Worm (Caenorhabditis elegans) whole organism, early embryonic: ENCODE data around the gene F26F4.9.
A peak's percentile ranks its signal among the peaks of the same experiment; 100 is the strongest.

Experiments
- B0310.2 ChIP-seq: sonication (generic microtip); optimal IDR thresholded peaks from 2 replicates; lab custom pipeline; 2016; ENCODE audit warnings: mild to moderate bottlenecking, missing genetic modification characterization, missing compliant biosample characterization
- F13C5.2 ChIP-seq: sonication (generic microtip); optimal IDR thresholded peaks from 2 replicates; lab custom pipeline; 2017; ENCODE audit warnings: mild to moderate bottlenecking, missing genetic modification characterization, inconsistent platforms, missing compliant biosample characterization
- aly-1 ChIP-seq: sonication (generic microtip); optimal IDR thresholded peaks from 2 replicates; lab custom pipeline; 2016; ENCODE audit warnings: missing genetic modification characterization, missing compliant biosample characterization
- ama-1 ChIP-seq: fragments of 150-350 bp; optimal IDR thresholded peaks from 2 replicates; lab custom pipeline; 2014
- ceh-13 ChIP-seq: fragments of 200-800 bp; sonication (Bioruptor generic); optimal IDR thresholded peaks from 2 replicates; lab custom pipeline; 2018; ENCODE audit warnings: mild to moderate bottlenecking, missing genetic modification characterization, missing compliant biosample characterization
- ceh-36 ChIP-seq: sonication (generic microtip); optimal IDR thresholded peaks from 2 replicates; lab custom pipeline; 2016; ENCODE audit warnings: missing genetic modification characterization, inconsistent platforms, missing compliant biosample characterization
- ets-7 ChIP-seq: sonication (generic microtip); optimal IDR thresholded peaks from 2 replicates; lab custom pipeline; 2016; ENCODE audit warnings: missing genotype, missing genetic modification characterization, missing compliant biosample characterization
- flt-1 ChIP-seq: fragments of 200-800 bp; sonication (Bioruptor generic); IDR thresholded peaks from 2 replicates; pipeline ENCODE4 v1.3.6; 2022; ENCODE audit warnings: missing genetic modification characterization, missing compliant biosample characterization
- hmbx-1 ChIP-seq: sonication (generic microtip); optimal IDR thresholded peaks from 2 replicates; lab custom pipeline; 2016; ENCODE audit warnings: mild to moderate bottlenecking, missing genetic modification characterization, missing compliant biosample characterization
- hmg-4 ChIP-seq: fragments of 200-800 bp; sonication (Bioruptor generic); optimal IDR thresholded peaks from 2 replicates; lab custom pipeline; 2018; ENCODE audit warnings: mild to moderate bottlenecking, missing genetic modification characterization, missing compliant biosample characterization
- hnd-1 ChIP-seq: sonication (generic microtip); optimal IDR thresholded peaks from 2 replicates; lab custom pipeline; 2016; ENCODE audit warnings: missing genetic modification characterization, missing compliant biosample characterization
- pes-1 ChIP-seq: fragments of 200-800 bp; sonication (Bioruptor generic); IDR thresholded peaks from 2 replicates; pipeline ENCODE4 v1.3.6; 2022; ENCODE audit warnings: missing genetic modification reagents, missing genetic modification characterization, missing compliant biosample characterization
- scrt-1 ChIP-seq: fragments of 200-800 bp; sonication (Bioruptor generic); IDR thresholded peaks from 2 replicates; pipeline ENCODE4 v1.3.6; 2022; ENCODE audit warnings: missing genetic modification characterization, missing compliant biosample characterization
- sea-1 ChIP-seq: fragments of 200-800 bp; sonication (Bioruptor generic); conservative IDR thresholded peaks from 2 replicates; pipeline ENCODE4 v1.3.6; 2022; ENCODE audit warnings: missing genetic modification characterization, missing compliant biosample characterization
- tbx-11 ChIP-seq: fragments of 200-800 bp; sonication (Bioruptor generic); IDR thresholded peaks from 2 replicates; pipeline ENCODE4 v1.3.6; 2022; ENCODE audit warnings: missing genetic modification characterization, missing compliant biosample characterization
- tbx-37 ChIP-seq: fragments of 200-800 bp; sonication (Bioruptor generic); conservative IDR thresholded peaks from 2 replicates; pipeline ENCODE4 v1.3.6; 2022; ENCODE audit warnings: missing genetic modification reagents, missing genetic modification characterization, missing compliant biosample characterization
- tra-4 ChIP-seq: sonication (generic microtip); optimal IDR thresholded peaks from 2 replicates; lab custom pipeline; 2017; ENCODE audit warnings: missing genetic modification characterization, missing compliant biosample characterization

Gene F26F4.9

ce11 chrIII:4950345-4950744 lies 38.0 kb upstream of the F26F4.9 start:
- no peak for TF ChIP-seq flt-1 (GFP tag; lab: Robert Waterston, UW)
- TF ChIP-seq hmg-4 (GFP tag; lab: Kevin White, UChicago): no peak
- no peak for TF ChIP-seq scrt-1 (GFP tag; lab: Robert Waterston, UW)
- no peak for TF ChIP-seq B0310.2
- TF ChIP-seq ceh-13: no peak
- no peak for TF ChIP-seq tbx-11 (GFP tag; lab: Robert Waterston, UW)
- no peak for TF ChIP-seq aly-1 (tag; lab: Kevin White, UChicago)
- no peak for TF ChIP-seq hmbx-1 (tag; lab: Kevin White, UChicago)
- TF ChIP-seq ets-7: no peak
- TF ChIP-seq pes-1 (GFP tag; lab: Robert Waterston, UW): no peak
- no peak for TF ChIP-seq tbx-37 (GFP tag; lab: Robert Waterston, UW)
- no peak for TF ChIP-seq F13C5.2 (tag; lab: Kevin White, UChicago)
- TF ChIP-seq tra-4 (tag; lab: Kevin White, UChicago): no peak
- TF ChIP-seq ama-1: no peak
- TF ChIP-seq hnd-1: no peak
- TF ChIP-seq sea-1 (GFP tag; lab: Robert Waterston, UW): no peak
- no peak for TF ChIP-seq ceh-36 (tag; lab: Kevin White, UChicago)

- 0 out of 2 replicates have a peak, but pooled peaks have one; percentile 25 for TF ChIP-seq sea-1 (GFP tag; lab: Robert Waterston, UW)
- TF ChIP-seq ama-1: no peak
- no peak for TF ChIP-seq tra-4 (tag; lab: Kevin White, UChicago)
- TF ChIP-seq hnd-1: no peak
- TF ChIP-seq F13C5.2 (tag; lab: Kevin White, UChicago): peak; percentile 28
- no peak for TF ChIP-seq tbx-11 (GFP tag; lab: Robert Waterston, UW)
- no peak for TF ChIP-seq pes-1 (GFP tag; lab: Robert Waterston, UW)
- no peak for TF ChIP-seq tbx-37 (GFP tag; lab: Robert Waterston, UW)
- no peak for TF ChIP-seq scrt-1 (GFP tag; lab: Robert Waterston, UW)
- TF ChIP-seq hmbx-1 (tag; lab: Kevin White, UChicago): no peak
- TF ChIP-seq ceh-36 (tag; lab: Kevin White, UChicago): no peak
- 0 out of 2 replicates have a peak, but pooled peaks have one; percentile 6 for TF ChIP-seq flt-1 (GFP tag; lab: Robert Waterston, UW)
- peak; percentile 71 for TF ChIP-seq hmg-4 (GFP tag; lab: Kevin White, UChicago)
- TF ChIP-seq B0310.2: peak; percentile 21
- peak; percentile 57 for TF ChIP-seq aly-1 (tag; lab: Kevin White, UChicago)
Measured at ce11 chrIII:4948631-4949030, 36.3 kb upstream of the F26F4.9 start.

- TF ChIP-seq flt-1 (GFP tag; lab: Robert Waterston, UW) (no peak; the same call in 1 of the 2 replicates), ceh-13 (no peak), hmbx-1 (tag; lab: Kevin White, UChicago) (no peak), tra-4 (tag; lab: Kevin White, UChicago) (no peak), ceh-36 (tag; lab: Kevin White, UChicago) (peak; percentile 40), hnd-1 (peak; percentile 12), B0310.2 (peak; percentile 10), tbx-11 (GFP tag; lab: Robert Waterston, UW) (no peak), hmg-4 (GFP tag; lab: Kevin White, UChicago) (peak; percentile 79), tbx-37 (GFP tag; lab: Robert Waterston, UW) (no peak; the same call in 1 of the 2 replicates), sea-1 (GFP tag; lab: Robert Waterston, UW) (no peak), aly-1 (tag; lab: Kevin White, UChicago) (peak; percentile 7), ets-7 (peak; percentile 54), scrt-1 (GFP tag; lab: Robert Waterston, UW) (0 out of 2 replicates have a peak, but pooled peaks have one; percentile 63), pes-1 (GFP tag; lab: Robert Waterston, UW) (peak; percentile 42; the same call in 1 of the 2 replicates), ama-1 (no peak), F13C5.2 (tag; lab: Kevin White, UChicago) (peak; percentile 58)
Measured at ce11 chrIII:4947352-4947751, 35.0 kb upstream of the F26F4.9 start.

- no peak for TF ChIP-seq ama-1
- TF ChIP-seq aly-1 (tag; lab: Kevin White, UChicago): no peak
- no peak for TF ChIP-seq hnd-1
- no peak for TF ChIP-seq scrt-1 (GFP tag; lab: Robert Waterston, UW)
- TF ChIP-seq pes-1 (GFP tag; lab: Robert Waterston, UW): no peak
- no peak for TF ChIP-seq F13C5.2 (tag; lab: Kevin White, UChicago)
- TF ChIP-seq ceh-13: no peak
- TF ChIP-seq tra-4 (tag; lab: Kevin White, UChicago): no peak
- TF ChIP-seq B0310.2: no peak
- TF ChIP-seq ets-7: no peak
- TF ChIP-seq tbx-11 (GFP tag; lab: Robert Waterston, UW): no peak
- TF ChIP-seq sea-1 (GFP tag; lab: Robert Waterston, UW): no peak
- TF ChIP-seq flt-1 (GFP tag; lab: Robert Waterston, UW): no peak
- TF ChIP-seq ceh-36 (tag; lab: Kevin White, UChicago): no peak
- no peak for TF ChIP-seq tbx-37 (GFP tag; lab: Robert Waterston, UW)
- TF ChIP-seq hmg-4 (GFP tag; lab: Kevin White, UChicago): no peak
Measured at ce11 chrIII:4944213-4944612, 31.9 kb upstream of the F26F4.9 start, which contains the start of gene ntl-9. Gene ntl-9 (plus strand): TSS chrIII:4944513.

ce11 chrIII:4939267-4939666 lies 26.9 kb upstream of the F26F4.9 start, which contains the start of gene rpb-2:
Gene rpb-2 (plus strand): TSS chrIII:4939567.
- TF ChIP-seq ets-7 (no peak), ceh-36 (tag; lab: Kevin White, UChicago) (no peak), sea-1 (GFP tag; lab: Robert Waterston, UW) (no peak), ama-1 (no peak), hmg-4 (GFP tag; lab: Kevin White, UChicago) (no peak), tbx-37 (GFP tag; lab: Robert Waterston, UW) (no peak), F13C5.2 (tag; lab: Kevin White, UChicago) (no peak), tbx-11 (GFP tag; lab: Robert Waterston, UW) (no peak), hnd-1 (no peak), B0310.2 (no peak), hmbx-1 (tag; lab: Kevin White, UChicago) (no peak), pes-1 (GFP tag; lab: Robert Waterston, UW) (no peak), flt-1 (GFP tag; lab: Robert Waterston, UW) (no peak), scrt-1 (GFP tag; lab: Robert Waterston, UW) (no peak), ceh-13 (no peak)

- TF ChIP-seq flt-1 (GFP tag; lab: Robert Waterston, UW) (no peak), ama-1 (no peak), F13C5.2 (tag; lab: Kevin White, UChicago) (no peak), hnd-1 (no peak), ceh-36 (tag; lab: Kevin White, UChicago) (no peak)
Measured at ce11 chrIII:4937022-4937421, 24.7 kb upstream of the F26F4.9 start, which contains the start of gene fsn-1. Gene fsn-1 (plus strand): TSS chrIII:4937322.
